Worm (Caenorhabditis elegans) whole organism, young adult: ENCODE measurements around the gene ptr-24.

Source experiments
- C06A6.2 ChIP-seq: fragments of 200-800 bp; sonication (Bioruptor generic); conservative IDR thresholded peaks from 2 replicates; pipeline ENCODE4 v1.3.6; 2022; ENCODE audit warnings: missing genetic modification characterization, missing compliant biosample characterization
- F10E7.11 ChIP-seq: sonication (generic microtip); optimal IDR thresholded peaks from 2 replicates; lab custom pipeline; 2017; ENCODE audit warnings: mild to moderate bottlenecking, missing genetic modification characterization, moderate library complexity, missing compliant biosample characterization
- F22D6.2 ChIP-seq: sonication (generic microtip); optimal IDR thresholded peaks from 2 replicates; lab custom pipeline; 2016; ENCODE audit warnings: mild to moderate bottlenecking, missing genetic modification characterization, missing compliant biosample characterization
- F23B12.7 ChIP-seq: sonication (generic microtip); optimal IDR thresholded peaks from 2 replicates; lab custom pipeline; 2017; ENCODE audit warnings: missing genetic modification characterization, mild to moderate bottlenecking, missing compliant biosample characterization, antibody characterized with exemption, moderate library complexity; ENCODE audit not compliant: insufficient read depth
- F49E8.2 ChIP-seq: sonication (generic microtip); optimal IDR thresholded peaks from 3 replicates; lab custom pipeline; 2017; ENCODE audit warnings: missing genetic modification characterization, mild to moderate bottlenecking, missing compliant biosample characterization, antibody characterized with exemption, moderate library complexity; ENCODE audit not compliant: insufficient read depth
- F52B5.7 ChIP-seq: sonication (generic microtip); optimal IDR thresholded peaks from 2 replicates; lab custom pipeline; 2016; ENCODE audit warnings: mild to moderate bottlenecking, missing genetic modification characterization, missing compliant biosample characterization
- F57A8.1 ChIP-seq: fragments of 200-800 bp; sonication (Bioruptor generic); optimal IDR thresholded peaks from 2 replicates; lab custom pipeline; 2018; ENCODE audit warnings: mild to moderate bottlenecking, missing genetic modification characterization, moderate library complexity, missing compliant biosample characterization
- F57C9.4 ChIP-seq: sonication (generic microtip); optimal IDR thresholded peaks from 2 replicates; lab custom pipeline; 2017; ENCODE audit warnings: mild to moderate bottlenecking, missing genetic modification characterization, missing compliant biosample characterization
- K12H6.12 ChIP-seq: fragments of 200-800 bp; sonication (Bioruptor generic); optimal IDR thresholded peaks from 2 replicates; lab custom pipeline; 2018; ENCODE audit warnings: mild to moderate bottlenecking, missing genetic modification characterization, missing compliant biosample characterization
- T07F8.4 ChIP-seq: sonication (generic microtip); optimal IDR thresholded peaks from 2 replicates; lab custom pipeline; 2016; ENCODE audit warnings: mild to moderate bottlenecking, missing genetic modification characterization, moderate library complexity, missing compliant biosample characterization
- Y53F4B.3 ChIP-seq: fragments of 200-800 bp; sonication (Bioruptor generic); IDR thresholded peaks from 2 replicates; pipeline ENCODE4 v1.3.6; 2022; ENCODE audit warnings: missing genetic modification reagents, missing genetic modification characterization, missing compliant biosample characterization
- Y79H2A.3 ChIP-seq: fragments of 200-800 bp; sonication (Bioruptor generic); conservative IDR thresholded peaks from 2 replicates; pipeline ENCODE4 v1.3.6; 2022; ENCODE audit warnings: missing genetic modification reagents, missing genetic modification characterization, missing compliant biosample characterization
- ZK185.1 ChIP-seq: sonication (generic microtip); optimal IDR thresholded peaks from 2 replicates; lab custom pipeline; 2016; ENCODE audit warnings: mild to moderate bottlenecking, missing genetic modification characterization, missing compliant biosample characterization; ENCODE audit not compliant: poor library complexity, severe bottlenecking
- ama-1 ChIP-seq, 3 experiments: fragments of 150-350 bp in 1 of 3; sonication (generic microtip) in 2 of 3; optimal IDR thresholded peaks; 2 replicates each; lab custom pipeline; 2014 to 2018; ENCODE audit warnings: missing biosample characterization in 2 of 3, missing genetic modification characterization in 2 of 3, missing genetic modification reagents in 2 of 3
- atf-7 ChIP-seq: sonication (generic microtip); optimal IDR thresholded peaks from 2 replicates; lab custom pipeline; 2017; ENCODE audit warnings: mild to moderate bottlenecking, missing genetic modification characterization, missing compliant biosample characterization
- bed-2 ChIP-seq: fragments of 200-800 bp; sonication (Bioruptor generic); IDR thresholded peaks from 2 replicates; pipeline ENCODE4 v1.3.6; 2022; ENCODE audit warnings: missing genetic modification reagents, missing genetic modification characterization, missing compliant biosample characterization
- ccch-3 ChIP-seq: fragments of 200-800 bp; sonication (Bioruptor generic); optimal IDR thresholded peaks from 2 replicates; lab custom pipeline; 2018; ENCODE audit warnings: mild to moderate bottlenecking, missing genetic modification characterization, missing compliant biosample characterization
- ceh-27 ChIP-seq: fragments of 200-800 bp; sonication (Bioruptor generic); optimal IDR thresholded peaks from 2 replicates; lab custom pipeline; 2018; ENCODE audit warnings: mild to moderate bottlenecking, missing genetic modification characterization, moderate library complexity, missing compliant biosample characterization
- ceh-40 ChIP-seq: fragments of 200-800 bp; sonication (Bioruptor generic); IDR thresholded peaks from 2 replicates; pipeline ENCODE4 v1.3.6; 2022; ENCODE audit warnings: missing genetic modification characterization, missing compliant biosample characterization
- efl-1 ChIP-seq: fragments of 150-350 bp; optimal IDR thresholded peaks from 2 replicates; lab custom pipeline; 2014; ENCODE audit warnings: missing biosample characterization, missing genetic modification reagents, missing genetic modification characterization
- egl-44 ChIP-seq: fragments of 200-800 bp; sonication (Bioruptor generic); IDR thresholded peaks from 2 replicates; pipeline ENCODE4 v1.3.6; 2022; ENCODE audit warnings: missing genetic modification reagents, missing genetic modification characterization, missing compliant biosample characterization
- gei-17 ChIP-seq: fragments of 200-800 bp; sonication (Bioruptor generic); optimal IDR thresholded peaks from 2 replicates; lab custom pipeline; 2018; ENCODE audit warnings: mild to moderate bottlenecking, missing genetic modification characterization, missing compliant biosample characterization
- him-1 ChIP-seq: sonication (generic microtip); optimal IDR thresholded peaks from 2 replicates; lab custom pipeline; 2016; ENCODE audit warnings: missing genotype, missing genetic modification reagents, missing genetic modification characterization, missing compliant biosample characterization
- hmg-1.2 ChIP-seq: fragments of 200-800 bp; sonication (Bioruptor generic); IDR thresholded peaks from 2 replicates; pipeline ENCODE4 v1.3.6; 2022; ENCODE audit warnings: missing genetic modification reagents, missing genetic modification characterization, missing compliant biosample characterization
- hmg-20 ChIP-seq: fragments of 200-800 bp; sonication (Bioruptor generic); IDR thresholded peaks from 2 replicates; pipeline ENCODE4 v1.3.6; 2022; ENCODE audit warnings: missing genetic modification reagents, missing genetic modification characterization, missing compliant biosample characterization
- lin-26 ChIP-seq: fragments of 200-800 bp; sonication (Bioruptor generic); IDR thresholded peaks from 2 replicates; pipeline ENCODE4 v1.3.6; 2022; ENCODE audit warnings: missing genetic modification reagents, missing genetic modification characterization, missing compliant biosample characterization
- lin-35 ChIP-seq, 3 experiments: fragments of 150-350 bp in 2 of 3; sonication (generic microtip) in 1 of 3; optimal IDR thresholded peaks; 2 replicates each; lab custom pipeline; 2014 to 2018; ENCODE audit warnings: missing biosample characterization in 3 of 3, missing genetic modification characterization in 3 of 3, missing genetic modification reagents in 3 of 3
- lin-40 ChIP-seq: sonication (generic microtip); optimal IDR thresholded peaks from 2 replicates; lab custom pipeline; 2016; ENCODE audit warnings: missing genetic modification characterization, mild to moderate bottlenecking, missing compliant biosample characterization, missing genotype, missing genetic modification reagents
- lin-54 ChIP-seq: fragments of 200-800 bp; sonication (Bioruptor generic); optimal IDR thresholded peaks from 2 replicates; lab custom pipeline; 2018; ENCODE audit warnings: mild to moderate bottlenecking, missing genetic modification characterization, missing compliant biosample characterization
- lir-1 ChIP-seq: fragments of 200-800 bp; sonication (Bioruptor generic); conservative IDR thresholded peaks from 2 replicates; pipeline ENCODE4 v1.3.6; 2022; ENCODE audit warnings: missing genetic modification reagents, missing genetic modification characterization, missing compliant biosample characterization
- madf-3 ChIP-seq: fragments of 200-800 bp; sonication (Bioruptor generic); IDR thresholded peaks from 2 replicates; pipeline ENCODE4 v1.3.6; 2022; ENCODE audit warnings: missing genetic modification reagents, missing genetic modification characterization, missing compliant biosample characterization
- mcd-1 ChIP-seq: fragments of 200-800 bp; sonication (Bioruptor generic); IDR thresholded peaks from 2 replicates; pipeline ENCODE4 v1.3.6; 2022; ENCODE audit warnings: missing genetic modification reagents, missing genetic modification characterization, missing compliant biosample characterization
- mel-28 ChIP-seq: sonication (generic microtip); optimal IDR thresholded peaks from 2 replicates; lab custom pipeline; 2016; ENCODE audit warnings: borderline replicate concordance, mild to moderate bottlenecking, missing genetic modification characterization, missing compliant biosample characterization
- nhr-120 ChIP-seq: fragments of 200-800 bp; sonication (Bioruptor generic); IDR thresholded peaks from 2 replicates; pipeline ENCODE4 v1.3.6; 2022; ENCODE audit warnings: missing genetic modification characterization, missing compliant biosample characterization
- nhr-80 ChIP-seq: sonication (generic microtip); optimal IDR thresholded peaks from 2 replicates; lab custom pipeline; 2016; ENCODE audit warnings: missing genetic modification characterization, missing compliant biosample characterization
- pbrm-1 ChIP-seq: fragments of 200-800 bp; sonication (Bioruptor generic); IDR thresholded peaks from 2 replicates; pipeline ENCODE4 v1.3.6; 2022; ENCODE audit warnings: missing genetic modification reagents, missing genetic modification characterization, missing compliant biosample characterization
- pha-4 ChIP-seq: fragments of 150-350 bp; sonication (generic microtip); optimal IDR thresholded peaks from 2 replicates; lab custom pipeline; 2014; ENCODE audit warnings: missing biosample characterization, missing genetic modification reagents, missing genetic modification characterization
- sea-2 ChIP-seq: fragments of 200-800 bp; sonication (Bioruptor generic); IDR thresholded peaks from 2 replicates; pipeline ENCODE4 v1.3.6; 2022; ENCODE audit warnings: missing genetic modification characterization, missing compliant biosample characterization
- snpc-3.4 ChIP-seq: sonication (generic microtip); optimal IDR thresholded peaks from 2 replicates; lab custom pipeline; 2017; ENCODE audit warnings: missing genetic modification characterization, mild to moderate bottlenecking, missing compliant biosample characterization, antibody characterized with exemption, moderate library complexity, missing genotype, missing genetic modification reagents
- tbx-9 ChIP-seq: sonication (generic microtip); optimal IDR thresholded peaks from 2 replicates; lab custom pipeline; 2016; ENCODE audit warnings: borderline replicate concordance, missing genetic modification characterization, inconsistent platforms, missing compliant biosample characterization
- tlf-1 ChIP-seq: fragments of 200-800 bp; sonication (Bioruptor generic); optimal IDR thresholded peaks from 2 replicates; lab custom pipeline; 2018; ENCODE audit warnings: mild to moderate bottlenecking, missing genetic modification characterization, missing compliant biosample characterization
- unc-130 ChIP-seq: sonication (generic microtip); optimal IDR thresholded peaks from 2 replicates; lab custom pipeline; 2016; ENCODE audit warnings: missing genetic modification reagents, missing genetic modification characterization, missing compliant biosample characterization
- unc-62 ChIP-seq: fragments of 150-350 bp; optimal IDR thresholded peaks from 2 replicates; lab custom pipeline; 2014; ENCODE audit warnings: missing biosample characterization, missing genetic modification reagents, missing genetic modification characterization
- xnd-1 ChIP-seq: sonication (generic microtip); optimal IDR thresholded peaks from 2 replicates; lab custom pipeline; 2016; ENCODE audit warnings: missing genotype, missing genetic modification reagents, missing genetic modification characterization, missing compliant biosample characterization
- ztf-18 ChIP-seq: sonication (generic microtip); optimal IDR thresholded peaks from 2 replicates; lab custom pipeline; 2016; ENCODE audit warnings: missing genotype, mild to moderate bottlenecking, missing genetic modification characterization, missing compliant biosample characterization
- ztf-22 ChIP-seq: fragments of 200-800 bp; sonication (Bioruptor generic); optimal IDR thresholded peaks from 2 replicates; lab custom pipeline; 2018; ENCODE audit warnings: mild to moderate bottlenecking, missing genetic modification characterization, moderate library complexity, missing compliant biosample characterization
- ztf-26 ChIP-seq: sonication (generic microtip); optimal IDR thresholded peaks from 2 replicates; lab custom pipeline; 2017; ENCODE audit warnings: missing genetic modification characterization, missing compliant biosample characterization

Gene ptr-24

ce11 chrX:13356469-13356868 lies 18.6 kb downstream of the ptr-24 start (continued):
- TF ChIP-seq ztf-22 (GFP tag; lab: Kevin White, UChicago) (peak; percentile 53), hmg-1.2 (GFP tag; lab: Robert Waterston, UW) (no peak), F49E8.2 (tag; lab: Kevin White, UChicago) (no peak), tlf-1 (GFP tag; lab: Kevin White, UChicago) (no peak), lir-1 (no peak), madf-3 (GFP tag; lab: Robert Waterston, UW) (no peak), pha-4 (tag; lab: Kevin White, UChicago) (no peak), him-1 (tag; lab: Kevin White, UChicago) (no peak), Y53F4B.3 (GFP tag; lab: Robert Waterston, UW) (no peak), ztf-26 (tag; lab: Kevin White, UChicago) (peak; percentile 90), ZK185.1 (tag; lab: Kevin White, UChicago) (peak; percentile 48), lin-26 (GFP tag; lab: Robert Waterston, UW) (no peak), ceh-27 (GFP tag; lab: Kevin White, UChicago) (no peak), F23B12.7 (tag; lab: Kevin White, UChicago) (no peak), Y79H2A.3 (no peak), ceh-40 (GFP tag; lab: Robert Waterston, UW) (no peak; the same call in 1 of the 2 replicates), gei-17 (peak; percentile 9), lin-54 (GFP tag; lab: Kevin White, UChicago) (no peak), F10E7.11 (tag; lab: Kevin White, UChicago) (no peak), egl-44 (GFP tag; lab: Robert Waterston, UW) (0 out of 2 replicates have a peak, but pooled peaks have one; percentile 44), snpc-3.4 (no peak), atf-7 (tag; lab: Kevin White, UChicago) (peak; percentile 71), sea-2 (GFP tag; lab: Robert Waterston, UW) (no peak), C06A6.2 (peak; percentile 53; the same call in 1 of the 2 replicates), nhr-80 (tag; lab: Kevin White, UChicago) (peak; percentile 89), tbx-9 (tag; lab: Kevin White, UChicago) (no peak), ccch-3 (GFP tag; lab: Kevin White, UChicago) (no peak), xnd-1 (tag; lab: Kevin White, UChicago) (no peak)

ce11 chrX:13357673-13358072 lies 19.8 kb downstream of the ptr-24 start:
- no peak for TF ChIP-seq ztf-22 (GFP tag; lab: Kevin White, UChicago)
- no peak for TF ChIP-seq bed-2
- TF ChIP-seq F52B5.7, result no peak
- TF ChIP-seq hmg-20 (GFP tag; lab: Robert Waterston, UW), result no peak
- TF ChIP-seq pbrm-1 (GFP tag; lab: Robert Waterston, UW), result no peak
- TF ChIP-seq mcd-1 (GFP tag; lab: Robert Waterston, UW), result no peak
- TF ChIP-seq ztf-18 (tag; lab: Kevin White, UChicago), result no peak
- no peak for TF ChIP-seq ZK185.1 (tag; lab: Kevin White, UChicago)
- no peak for TF ChIP-seq unc-62 (GFP tag; lab: Kevin White, UChicago)
- no peak for TF ChIP-seq F57C9.4
- TF ChIP-seq F57A8.1, result no peak

- no peak for TF ChIP-seq nhr-120
- peak; percentile 29 for TF ChIP-seq K12H6.12 (tag; lab: Kevin White, UChicago)
- peak; percentile 86 for TF ChIP-seq lin-40 (tag; lab: Kevin White, UChicago)
- TF ChIP-seq ceh-27 (GFP tag; lab: Kevin White, UChicago), result peak; percentile 3
- TF ChIP-seq unc-130, result no peak
- TF ChIP-seq mel-28, result no peak
- TF ChIP-seq tbx-9 (tag; lab: Kevin White, UChicago), result no peak
- no peak for TF ChIP-seq efl-1 (GFP tag; lab: Kevin White, UChicago)
- TF ChIP-seq nhr-80 (tag; lab: Kevin White, UChicago), result peak; percentile 68
- peak; percentile 84 for TF ChIP-seq F22D6.2 (tag; lab: Kevin White, UChicago)
- TF ChIP-seq ama-1 (optimal IDR thresholded peaks at IDR 0.05; lab: Kevin White, UChicago), result no peak
- TF ChIP-seq ama-1 (GFP tag; optimal IDR thresholded peaks at IDR 0.05; lab: Kevin White, UChicago), result no peak
- TF ChIP-seq T07F8.4 (tag; lab: Kevin White, UChicago), result no peak
- peak in 1 of 3 experiments; percentile 18 for TF ChIP-seq lin-35 (GFP tag; optimal IDR thresholded peaks at IDR 0.05; lab: Kevin White, UChicago)
Observed at ce11 chrX:13358573-13358972, 20.7 kb downstream of the ptr-24 start.
